Worm (Caenorhabditis elegans): Measurements from ENCODE around the gene pqbp-1.1.

Gene pqbp-1.1

DNA sequence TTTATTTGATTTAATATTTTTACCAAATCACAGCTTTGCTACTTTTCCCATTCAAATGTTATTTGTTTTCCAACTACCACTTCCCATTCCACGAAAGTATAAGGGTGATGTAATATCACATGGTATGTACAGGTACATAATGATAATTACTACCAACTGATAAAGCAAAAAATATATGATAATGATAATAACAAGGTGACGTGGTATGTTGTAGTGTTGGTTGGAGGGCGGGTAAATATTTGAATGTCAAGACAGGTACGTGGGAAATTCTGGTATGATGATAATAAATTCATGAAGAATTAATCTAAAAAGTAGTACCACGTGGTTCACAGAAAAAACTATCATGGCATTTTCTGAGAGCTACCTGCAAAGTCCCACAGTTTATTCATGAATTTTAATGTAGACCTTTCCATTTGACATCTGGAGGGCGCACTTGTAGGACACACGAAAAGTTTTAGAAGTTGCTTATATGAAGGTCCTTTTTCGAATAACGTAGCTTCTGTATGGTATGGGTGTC is 30.4 kb upstream of the pqbp-1.1 start:
- no peak for TF ChIP-seq W03F9.2 (tag; optimal IDR thresholded peaks at IDR 0.05)
- TF ChIP-seq him-1 (tag; optimal IDR thresholded peaks at IDR 0.05) = no peak
- TF ChIP-seq dao-5 (tag; optimal IDR thresholded peaks at IDR 0.05) = no peak

DNA sequence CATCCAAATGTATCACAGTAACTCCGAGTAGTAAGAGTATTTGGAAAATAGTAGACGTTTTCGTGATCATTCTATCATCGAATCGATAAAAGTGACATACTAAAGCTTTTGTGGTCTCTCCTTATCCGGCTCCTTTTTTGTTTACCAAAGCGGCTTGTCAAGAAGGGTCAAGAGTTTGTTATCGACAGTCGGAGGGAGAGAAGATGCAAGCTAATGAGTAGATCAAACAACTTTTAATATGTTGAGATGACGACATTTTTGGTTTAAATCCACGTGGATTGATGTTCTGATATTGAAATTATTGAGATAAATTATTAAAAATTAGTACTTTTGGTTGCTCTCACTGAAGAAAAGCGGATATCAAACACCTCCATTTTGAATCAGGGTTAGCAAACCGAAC is 29.9 kb upstream of the pqbp-1.1 start, which contains the start of gene T21D12.7:
Gene T21D12.7 (minus strand): TSS at position 101 of the 400 bp plus-strand sequence.
- TF ChIP-seq W03F9.2 (tag; optimal IDR thresholded peaks at IDR 0.05) (no peak), dao-5 (tag; optimal IDR thresholded peaks at IDR 0.05) (no peak)

DNA sequence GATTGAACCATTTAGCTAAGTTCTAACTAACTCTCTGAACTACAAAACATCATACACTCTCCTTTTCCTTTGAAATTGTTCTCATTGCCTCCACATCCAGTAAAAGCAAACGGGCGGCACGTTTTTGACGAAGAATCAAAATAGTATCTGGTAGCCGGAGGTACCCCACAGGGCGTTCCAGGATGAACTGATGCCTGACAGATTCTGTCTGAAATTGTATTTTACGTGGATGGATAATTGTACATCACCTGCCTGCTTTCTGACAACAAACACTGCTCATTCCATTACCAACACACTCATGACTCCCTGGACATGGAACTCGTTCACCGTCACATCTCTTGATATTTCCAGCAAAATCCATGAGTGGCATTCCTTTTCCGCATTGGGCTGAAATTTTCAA is 28.9 kb upstream of the pqbp-1.1 start:
- no peak for TF ChIP-seq dao-5 (tag; optimal IDR thresholded peaks at IDR 0.05)
- TF ChIP-seq W03F9.2 (tag; optimal IDR thresholded peaks at IDR 0.05) = no peak
- no peak for TF ChIP-seq him-1 (tag; optimal IDR thresholded peaks at IDR 0.05)

DNA sequence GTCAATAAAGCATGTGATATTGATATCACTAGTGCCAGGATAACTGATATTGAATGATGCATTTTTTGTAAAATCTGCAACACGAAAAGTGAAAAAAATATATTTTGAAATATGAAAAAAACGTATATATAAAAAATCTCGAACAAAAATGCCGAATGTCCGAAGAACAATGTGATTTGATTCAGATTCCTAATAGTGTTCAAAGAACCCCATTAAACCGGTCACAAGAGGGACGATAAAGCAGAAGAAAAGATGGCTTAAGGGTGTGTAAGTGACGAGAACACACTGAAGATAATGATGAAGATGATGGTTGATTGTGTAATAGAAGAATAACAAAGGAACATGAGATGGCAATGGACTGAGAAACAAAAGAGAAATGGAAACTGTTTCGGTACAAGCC is 26.5 kb upstream of the pqbp-1.1 start, which contains the start of gene T21D12.14:
Gene T21D12.14 (minus strand): TSS at position 101 of the 400 bp plus-strand sequence.
- TF ChIP-seq W03F9.2 (tag; optimal IDR thresholded peaks at IDR 0.05) (no peak), him-1 (tag; optimal IDR thresholded peaks at IDR 0.05) (no peak), dao-5 (tag; optimal IDR thresholded peaks at IDR 0.05) (no peak)

DNA sequence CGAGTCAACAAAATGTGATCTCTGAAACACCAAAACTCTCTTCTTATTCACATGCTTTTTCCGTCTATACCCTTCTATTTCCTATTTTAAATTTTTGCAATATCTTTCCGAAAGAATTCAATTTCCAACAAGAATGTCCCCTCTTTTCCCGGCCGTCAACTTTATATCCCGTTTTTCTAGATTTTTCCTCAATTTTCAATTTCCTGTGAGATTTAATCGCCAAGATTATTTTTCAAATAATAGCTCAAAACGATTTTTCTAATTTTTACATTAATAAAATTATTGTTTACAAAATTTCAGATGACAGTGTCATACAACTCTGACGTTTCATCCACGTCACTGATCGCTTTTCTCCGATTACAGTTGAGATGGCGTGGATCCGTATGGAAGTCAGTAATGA is 21.9 kb upstream of the pqbp-1.1 start, which contains the start of gene best-19:
Gene best-19 (plus strand): TSS at position 301 of the 400 bp plus-strand sequence.
- no peak for TF ChIP-seq dao-5 (tag; optimal IDR thresholded peaks at IDR 0.05)
- TF ChIP-seq W03F9.2 (tag; optimal IDR thresholded peaks at IDR 0.05) = no peak
- no peak for TF ChIP-seq him-1 (tag; optimal IDR thresholded peaks at IDR 0.05)

DNA sequence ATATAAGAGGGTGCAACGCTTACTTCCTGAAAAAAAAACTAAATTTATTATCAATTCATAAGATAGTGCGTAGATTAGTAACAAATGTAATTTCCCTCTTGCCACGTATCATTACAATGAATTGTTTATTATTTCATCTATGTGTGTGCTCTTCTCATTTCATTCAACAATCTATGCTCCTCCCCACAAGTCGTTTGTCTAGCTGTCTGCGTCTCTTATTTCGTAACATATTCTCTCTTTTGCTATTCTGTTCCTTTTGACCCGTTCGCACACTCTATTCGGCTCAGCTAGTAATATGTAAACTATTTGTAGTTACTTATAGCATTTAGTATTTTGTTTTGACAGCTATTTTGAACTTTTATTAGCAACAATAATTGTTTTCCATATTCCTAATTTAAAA is 20.5 kb upstream of the pqbp-1.1 start:
- TF ChIP-seq him-1 (tag; optimal IDR thresholded peaks at IDR 0.05) = no peak
- TF ChIP-seq dao-5 (tag; optimal IDR thresholded peaks at IDR 0.05) = no peak
- no peak for TF ChIP-seq W03F9.2 (tag; optimal IDR thresholded peaks at IDR 0.05)

DNA sequence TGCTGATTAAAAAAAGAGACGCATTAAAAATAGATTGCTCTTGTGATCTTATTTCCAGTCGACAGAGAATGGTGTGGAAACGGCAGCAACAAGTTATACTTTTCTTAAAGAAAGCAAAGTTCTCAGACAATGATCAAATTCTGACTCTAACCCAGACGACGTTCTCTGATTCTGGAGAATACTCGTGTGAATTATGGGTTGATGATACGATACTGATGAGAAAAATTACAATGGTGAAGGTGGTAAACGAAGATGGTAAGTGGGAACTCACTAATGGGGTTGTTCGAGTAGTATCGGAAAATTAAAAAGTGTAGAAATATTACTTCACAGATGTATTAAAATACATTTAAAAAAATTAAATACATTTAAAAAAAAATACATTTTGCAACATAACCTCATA is 16.8 kb upstream of the pqbp-1.1 start:
- TF ChIP-seq him-1 (tag; optimal IDR thresholded peaks at IDR 0.05) = no peak
- TF ChIP-seq dao-5 (tag; optimal IDR thresholded peaks at IDR 0.05) = no peak
- no peak for TF ChIP-seq W03F9.2 (tag; optimal IDR thresholded peaks at IDR 0.05)

DNA sequence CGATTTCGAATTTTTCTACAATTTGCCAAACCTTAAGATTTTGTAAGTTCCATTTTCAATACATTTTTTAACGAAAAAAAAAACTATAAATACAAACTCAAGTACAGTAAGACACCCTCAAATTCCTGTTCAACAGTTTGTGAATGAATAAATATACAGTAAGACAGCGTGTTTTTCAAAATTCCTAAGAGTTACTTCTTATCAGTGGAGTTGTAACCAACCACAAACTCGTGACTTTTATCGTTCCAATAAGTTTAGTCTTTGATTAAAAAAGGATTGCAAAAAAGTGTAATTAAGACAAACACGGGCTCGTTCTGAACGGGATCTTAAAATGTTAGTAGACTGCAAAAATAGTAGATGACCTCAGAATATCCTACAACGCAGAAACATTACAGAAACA is 13.7 kb upstream of the pqbp-1.1 start:
- TF ChIP-seq him-1 (tag; optimal IDR thresholded peaks at IDR 0.05) (no peak), W03F9.2 (tag; optimal IDR thresholded peaks at IDR 0.05) (no peak), dao-5 (tag; optimal IDR thresholded peaks at IDR 0.05) (no peak)

DNA sequence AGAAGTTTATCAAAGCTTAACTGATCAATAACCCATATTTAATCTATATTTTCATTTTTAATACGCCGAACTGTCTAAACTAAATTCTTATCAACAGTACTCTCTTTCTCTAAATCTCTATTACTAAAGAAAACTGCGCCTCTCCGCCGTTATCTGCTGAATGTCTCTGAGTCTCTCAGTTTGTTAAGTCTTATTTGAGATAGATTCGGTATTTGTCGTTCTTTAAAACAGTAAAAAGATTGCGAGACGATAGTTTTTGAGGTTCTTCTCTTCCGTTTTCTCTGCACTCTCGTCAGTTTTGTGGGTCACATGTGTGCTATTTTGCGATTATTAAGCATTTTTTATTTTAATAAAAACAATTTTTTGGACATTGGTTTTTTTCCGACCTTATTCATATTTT is 12.7 kb upstream of the pqbp-1.1 start, which contains the start of gene sma-10:
Gene sma-10 (plus strand): TSS at position 236 of the 400 bp plus-strand sequence.
- TF ChIP-seq him-1 (tag; optimal IDR thresholded peaks at IDR 0.05) (no peak), dao-5 (tag; optimal IDR thresholded peaks at IDR 0.05) (no peak), W03F9.2 (tag; optimal IDR thresholded peaks at IDR 0.05) (no peak)

DNA sequence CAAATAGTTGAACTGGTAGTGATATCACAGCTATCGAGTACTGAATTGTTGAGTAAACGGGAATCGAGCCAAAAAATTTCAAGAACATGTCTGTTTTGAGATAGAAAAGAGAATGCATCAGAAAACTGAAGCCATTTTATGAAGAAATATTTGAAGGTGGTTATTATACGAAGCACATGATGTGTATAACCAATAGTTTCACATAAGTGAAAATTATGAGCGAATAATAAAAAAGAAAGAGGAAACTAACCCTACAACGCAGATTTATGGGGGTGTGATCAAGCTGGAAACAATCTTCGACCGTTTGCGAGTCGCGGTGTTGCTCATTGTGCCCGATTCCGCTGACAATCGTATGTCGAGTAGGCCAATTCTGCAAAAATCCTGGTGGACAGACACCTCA is 11.8 kb upstream of the pqbp-1.1 start, which contains the start of gene srh-282:
Gene srh-282 (minus strand): TSS at position 101 of the 400 bp plus-strand sequence.
- no peak for TF ChIP-seq dao-5 (tag; optimal IDR thresholded peaks at IDR 0.05)
- TF ChIP-seq him-1 (tag; optimal IDR thresholded peaks at IDR 0.05) = no peak
- TF ChIP-seq W03F9.2 (tag; optimal IDR thresholded peaks at IDR 0.05) = no peak

DNA sequence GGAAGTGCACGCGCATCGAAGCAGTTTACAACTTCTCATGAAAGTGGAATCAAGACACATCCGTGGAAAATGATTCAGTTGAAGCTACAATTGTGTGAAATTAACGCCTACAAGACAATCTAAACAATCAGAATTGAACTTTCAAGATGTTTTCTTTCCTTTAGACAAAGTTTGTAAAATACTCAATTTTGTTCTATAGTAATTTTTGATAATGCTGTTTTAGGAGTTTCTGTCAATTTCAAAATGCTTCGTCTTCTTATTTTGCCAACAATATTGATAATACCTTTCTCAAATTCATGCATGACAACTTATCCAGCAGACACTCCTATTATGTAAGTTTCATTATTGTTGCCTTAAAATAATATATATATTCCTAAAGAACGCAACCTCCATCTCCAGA is 7.6 kb upstream of the pqbp-1.1 start, which contains the start of gene T21D12.11:
Gene T21D12.11 (plus strand): TSS at position 301 of the 400 bp plus-strand sequence.
- TF ChIP-seq dao-5 (tag; optimal IDR thresholded peaks at IDR 0.05) (no peak), W03F9.2 (tag; optimal IDR thresholded peaks at IDR 0.05) (no peak), him-1 (tag; optimal IDR thresholded peaks at IDR 0.05) (no peak)

DNA sequence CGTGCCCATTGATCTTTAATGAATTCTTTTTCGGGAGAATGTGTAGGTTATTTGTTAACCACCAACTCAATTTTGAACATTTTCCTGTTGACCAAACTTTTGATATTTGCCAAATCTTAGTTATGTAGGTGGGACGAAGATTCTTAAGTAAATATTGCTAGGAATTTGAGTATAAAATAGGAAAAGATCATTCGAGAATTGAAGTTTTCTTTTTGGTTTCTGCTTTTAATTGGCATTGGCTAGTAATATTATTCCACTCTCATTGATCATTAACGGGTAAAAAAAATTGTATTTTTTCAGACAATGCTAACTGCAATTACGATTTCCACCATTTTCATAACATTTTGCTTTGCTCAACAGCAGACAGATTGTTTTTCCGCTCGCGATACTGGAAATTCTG is 4.7 kb upstream of the pqbp-1.1 start, which contains the start of gene T21D12.12:
Gene T21D12.12 (plus strand): TSS at position 301 of the 400 bp plus-strand sequence.
- no peak for TF ChIP-seq him-1 (tag; optimal IDR thresholded peaks at IDR 0.05)
- TF ChIP-seq W03F9.2 (tag; optimal IDR thresholded peaks at IDR 0.05) = no peak
- TF ChIP-seq dao-5 (tag; optimal IDR thresholded peaks at IDR 0.05) = no peak

DNA sequence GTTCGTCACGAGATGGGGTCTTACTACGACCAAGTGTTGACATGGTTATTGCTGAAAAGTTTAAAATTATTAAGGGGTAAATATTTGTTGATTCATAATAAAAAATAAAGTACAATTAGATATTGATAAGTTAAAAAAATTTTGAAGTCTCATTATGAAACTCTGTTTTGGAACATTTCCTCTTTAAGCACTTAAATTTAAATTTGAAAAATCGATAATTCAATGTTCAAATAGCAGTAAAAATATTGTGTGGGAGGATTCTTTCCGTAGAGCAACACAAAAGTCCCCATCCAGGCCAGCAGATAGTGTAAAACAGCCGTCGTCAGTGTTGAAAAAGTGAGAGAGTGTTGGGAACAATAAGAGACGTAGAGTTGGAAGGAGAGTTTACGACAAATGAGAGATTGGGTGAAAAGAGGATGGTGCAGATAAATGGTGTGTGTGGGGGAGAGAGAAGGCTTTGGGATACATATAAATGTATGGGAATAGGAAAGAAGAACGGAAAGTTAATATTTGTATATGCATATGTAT is 2.8 kb upstream of the pqbp-1.1 start, which contains the start of gene pat-6:
Gene pat-6 (minus strand): TSS at position 51 of the 528 bp plus-strand sequence.
- TF ChIP-seq dao-5 (tag; optimal IDR thresholded peaks at IDR 0.05) (no peak), W03F9.2 (tag; optimal IDR thresholded peaks at IDR 0.05) (no peak), him-1 (tag; optimal IDR thresholded peaks at IDR 0.05) (no peak)

DNA sequence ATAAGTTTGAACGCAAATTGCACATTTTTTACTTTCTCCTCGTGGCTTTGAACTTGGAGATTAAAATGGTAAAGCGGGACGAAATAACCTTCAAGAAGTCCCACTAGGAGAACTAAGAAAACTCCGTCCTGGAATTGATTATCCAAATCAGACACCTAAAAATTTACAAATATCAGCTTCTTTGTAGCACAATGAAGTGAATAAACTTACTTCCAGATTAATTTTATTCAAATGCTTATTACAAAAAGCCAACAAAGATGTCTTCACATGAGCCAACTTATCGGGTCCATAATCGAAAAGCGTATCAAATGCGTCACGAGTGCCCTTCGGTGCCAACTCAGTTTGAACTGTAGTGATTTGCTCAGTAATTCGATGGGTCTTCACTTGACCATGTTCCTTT is 977 bp upstream of the pqbp-1.1 start:
- no peak for TF ChIP-seq W03F9.2 (tag; optimal IDR thresholded peaks at IDR 0.05)
- no peak for TF ChIP-seq dao-5 (tag; optimal IDR thresholded peaks at IDR 0.05)
- no peak for TF ChIP-seq him-1 (tag; optimal IDR thresholded peaks at IDR 0.05)

Data from whole organism, L4/young adult.